Worm (Caenorhabditis elegans) whole organism, young adult: ENCODE results near the gene ZK84.2.

ENCODE experiments used
- B0019.2 ChIP-seq: fragments of 200-800 bp; sonication (Bioruptor generic); conservative IDR thresholded peaks from 2 replicates; pipeline ENCODE4 v1.3.6; 2022; ENCODE audit warnings: missing genetic modification reagents, missing genetic modification characterization, missing compliant biosample characterization
- B0336.3 ChIP-seq: fragments of 200-800 bp; sonication (Bioruptor generic); IDR thresholded peaks from 2 replicates; pipeline ENCODE4 v1.3.6; 2022; ENCODE audit warnings: missing genetic modification characterization, missing compliant biosample characterization
- C06A6.2 ChIP-seq: fragments of 200-800 bp; sonication (Bioruptor generic); conservative IDR thresholded peaks from 2 replicates; pipeline ENCODE4 v1.3.6; 2022; ENCODE audit warnings: missing genetic modification characterization, missing compliant biosample characterization
- F23B12.7 ChIP-seq: sonication (generic microtip); optimal IDR thresholded peaks from 2 replicates; lab custom pipeline; 2017; ENCODE audit warnings: missing genetic modification characterization, mild to moderate bottlenecking, missing compliant biosample characterization, antibody characterized with exemption, moderate library complexity; ENCODE audit not compliant: insufficient read depth
- K11D2.4 ChIP-seq: fragments of 200-800 bp; sonication (Bioruptor generic); IDR thresholded peaks from 2 replicates; pipeline ENCODE4 v1.3.6; 2022; ENCODE audit warnings: missing genetic modification reagents, missing genetic modification characterization, missing compliant biosample characterization
- T07F8.4 ChIP-seq: sonication (generic microtip); optimal IDR thresholded peaks from 2 replicates; lab custom pipeline; 2016; ENCODE audit warnings: mild to moderate bottlenecking, missing genetic modification characterization, moderate library complexity, missing compliant biosample characterization
- T26A5.8 ChIP-seq: sonication (generic microtip); optimal IDR thresholded peaks from 2 replicates; lab custom pipeline; 2016; ENCODE audit warnings: missing genetic modification characterization, missing compliant biosample characterization
- ama-1 ChIP-seq, 3 experiments: fragments of 150-350 bp in 1 of 3; sonication (generic microtip) in 2 of 3; optimal IDR thresholded peaks; 2 replicates each; lab custom pipeline; 2014 to 2018; ENCODE audit warnings: missing biosample characterization in 2 of 3, missing genetic modification characterization in 2 of 3, missing genetic modification reagents in 2 of 3
- aptf-3 ChIP-seq: fragments of 200-800 bp; sonication (Bioruptor generic); IDR thresholded peaks from 2 replicates; pipeline ENCODE4 v1.3.6; 2022; ENCODE audit warnings: missing genetic modification characterization, missing compliant biosample characterization
- atf-7 ChIP-seq: sonication (generic microtip); optimal IDR thresholded peaks from 2 replicates; lab custom pipeline; 2017; ENCODE audit warnings: mild to moderate bottlenecking, missing genetic modification characterization, missing compliant biosample characterization
- attf-5 ChIP-seq: fragments of 200-800 bp; sonication (Bioruptor generic); optimal IDR thresholded peaks from 2 replicates; lab custom pipeline; 2018; ENCODE audit warnings: mild to moderate bottlenecking, missing genetic modification characterization, missing compliant biosample characterization
- bed-2 ChIP-seq: fragments of 200-800 bp; sonication (Bioruptor generic); IDR thresholded peaks from 2 replicates; pipeline ENCODE4 v1.3.6; 2022; ENCODE audit warnings: missing genetic modification reagents, missing genetic modification characterization, missing compliant biosample characterization
- cebp-1 ChIP-seq, 2 experiments: fragments of 200-800 bp in 1 of 2; sonication (Bioruptor generic) in 1 of 2; sonication (generic microtip) in 1 of 2; IDR thresholded peaks in 1 of 2; optimal IDR thresholded peaks in 1 of 2; 2 replicates each; pipeline versions ENCODE4 v1.3.6 to Lab custom; 2017 to 2022; ENCODE audit warnings: missing compliant biosample characterization in 2 of 2, missing genetic modification characterization in 2 of 2, mild to moderate bottlenecking in 1 of 2, missing genetic modification reagents in 1 of 2, moderate library complexity in 1 of 2
- cebp-2 ChIP-seq: fragments of 200-800 bp; sonication (Bioruptor generic); IDR thresholded peaks from 2 replicates; pipeline ENCODE4 v1.3.6; 2022; ENCODE audit warnings: missing genetic modification characterization, missing compliant biosample characterization
- ceh-40 ChIP-seq: fragments of 200-800 bp; sonication (Bioruptor generic); IDR thresholded peaks from 2 replicates; pipeline ENCODE4 v1.3.6; 2022; ENCODE audit warnings: missing genetic modification characterization, missing compliant biosample characterization
- ceh-58 ChIP-seq: fragments of 200-800 bp; sonication (Bioruptor generic); IDR thresholded peaks from 2 replicates; pipeline ENCODE4 v1.3.6; 2022; ENCODE audit warnings: missing genetic modification characterization, missing compliant biosample characterization
- ceh-79 ChIP-seq: sonication (generic microtip); optimal IDR thresholded peaks from 2 replicates; lab custom pipeline; 2017; ENCODE audit warnings: mild to moderate bottlenecking, missing genetic modification characterization, missing compliant biosample characterization
- ceh-91 ChIP-seq: fragments of 200-800 bp; sonication (Bioruptor generic); IDR thresholded peaks from 2 replicates; pipeline ENCODE4 v1.3.6; 2022; ENCODE audit warnings: missing genetic modification reagents, missing genetic modification characterization, missing compliant biosample characterization
- efl-1 ChIP-seq: fragments of 150-350 bp; optimal IDR thresholded peaks from 2 replicates; lab custom pipeline; 2014; ENCODE audit warnings: missing biosample characterization, missing genetic modification reagents, missing genetic modification characterization
- ets-4 ChIP-seq: fragments of 200-800 bp; sonication (Bioruptor generic); optimal IDR thresholded peaks from 2 replicates; lab custom pipeline; 2018; ENCODE audit warnings: mild to moderate bottlenecking, missing genetic modification characterization, missing compliant biosample characterization
- hsf-1 ChIP-seq: fragments of 200-800 bp; sonication (Bioruptor generic); IDR thresholded peaks from 2 replicates; pipeline ENCODE4 v1.3.6; 2022; ENCODE audit warnings: missing genetic modification reagents, missing genetic modification characterization, missing compliant biosample characterization
- let-607 ChIP-seq, 2 experiments: fragments of 200-800 bp in 1 of 2; sonication (Bioruptor generic) in 1 of 2; sonication (generic microtip) in 1 of 2; optimal IDR thresholded peaks; 2 replicates each; lab custom pipeline; 2016 to 2018; ENCODE audit warnings: mild to moderate bottlenecking in 2 of 2, missing compliant biosample characterization in 2 of 2, missing genetic modification characterization in 2 of 2, moderate library complexity in 2 of 2, missing genotype in 1 of 2
- lin-26 ChIP-seq: fragments of 200-800 bp; sonication (Bioruptor generic); IDR thresholded peaks from 2 replicates; pipeline ENCODE4 v1.3.6; 2022; ENCODE audit warnings: missing genetic modification reagents, missing genetic modification characterization, missing compliant biosample characterization
- lin-40 ChIP-seq: sonication (generic microtip); optimal IDR thresholded peaks from 2 replicates; lab custom pipeline; 2016; ENCODE audit warnings: missing genetic modification characterization, mild to moderate bottlenecking, missing compliant biosample characterization, missing genotype, missing genetic modification reagents
- lsy-27 ChIP-seq: sonication (generic microtip); optimal IDR thresholded peaks from 2 replicates; lab custom pipeline; 2017; ENCODE audit warnings: missing genetic modification characterization, mild to moderate bottlenecking, missing compliant biosample characterization, antibody characterized with exemption, missing genotype, borderline replicate concordance; ENCODE audit not compliant: insufficient read depth
- madf-8 ChIP-seq: fragments of 200-800 bp; sonication (Bioruptor generic); conservative IDR thresholded peaks from 2 replicates; pipeline ENCODE4 v1.3.6; 2022; ENCODE audit warnings: missing genetic modification reagents, missing genetic modification characterization, missing compliant biosample characterization
- nfya-1 ChIP-seq: sonication (generic microtip); optimal IDR thresholded peaks from 2 replicates; lab custom pipeline; 2017; ENCODE audit warnings: antibody characterized with exemption, missing compliant biosample characterization, missing genetic modification characterization, borderline replicate concordance; ENCODE audit not compliant: insufficient read depth
- nhr-179 ChIP-seq: sonication (generic microtip); optimal IDR thresholded peaks from 2 replicates; lab custom pipeline; 2016; ENCODE audit warnings: mild to moderate bottlenecking, missing genetic modification characterization, missing compliant biosample characterization
- nhr-90 ChIP-seq: sonication (generic microtip); optimal IDR thresholded peaks from 2 replicates; lab custom pipeline; 2016; ENCODE audit warnings: missing genotype, mild to moderate bottlenecking, missing genetic modification characterization, missing compliant biosample characterization
- snpc-4 ChIP-seq, 5 experiments: fragments of 150-350 bp in 1 of 5; sonication (generic microtip) in 4 of 5; optimal IDR thresholded peaks; 2 replicates each; lab custom pipeline; 2014 to 2018; ENCODE audit warnings: missing genetic modification characterization in 5 of 5, missing biosample characterization in 3 of 5, antibody characterized with exemption in 2 of 5, mild to moderate bottlenecking in 2 of 5, missing compliant biosample characterization in 2 of 5, missing genotype in 2 of 5, moderate library complexity in 2 of 5, missing genetic modification reagents in 1 of 5
- tbp1 ChIP-seq: fragments of 200-800 bp; sonication (Bioruptor generic); optimal IDR thresholded peaks from 2 replicates; lab custom pipeline; 2018; ENCODE audit warnings: mild to moderate bottlenecking, missing genetic modification characterization, missing compliant biosample characterization
- unc-130 ChIP-seq: sonication (generic microtip); optimal IDR thresholded peaks from 2 replicates; lab custom pipeline; 2016; ENCODE audit warnings: missing genetic modification reagents, missing genetic modification characterization, missing compliant biosample characterization
- xnd-1 ChIP-seq: sonication (generic microtip); optimal IDR thresholded peaks from 2 replicates; lab custom pipeline; 2016; ENCODE audit warnings: missing genotype, missing genetic modification reagents, missing genetic modification characterization, missing compliant biosample characterization
- ztf-28 ChIP-seq: fragments of 200-800 bp; sonication (Bioruptor generic); IDR thresholded peaks from 2 replicates; pipeline ENCODE4 v1.3.6; 2022; ENCODE audit warnings: missing genetic modification reagents, missing genetic modification characterization, missing compliant biosample characterization
- ztf-6 ChIP-seq: fragments of 200-800 bp; sonication (Bioruptor generic); IDR thresholded peaks from 2 replicates; pipeline ENCODE4 v1.3.6; 2022; ENCODE audit warnings: missing genetic modification reagents, missing genetic modification characterization, missing compliant biosample characterization

The ZK84.2 gene

DNA sequence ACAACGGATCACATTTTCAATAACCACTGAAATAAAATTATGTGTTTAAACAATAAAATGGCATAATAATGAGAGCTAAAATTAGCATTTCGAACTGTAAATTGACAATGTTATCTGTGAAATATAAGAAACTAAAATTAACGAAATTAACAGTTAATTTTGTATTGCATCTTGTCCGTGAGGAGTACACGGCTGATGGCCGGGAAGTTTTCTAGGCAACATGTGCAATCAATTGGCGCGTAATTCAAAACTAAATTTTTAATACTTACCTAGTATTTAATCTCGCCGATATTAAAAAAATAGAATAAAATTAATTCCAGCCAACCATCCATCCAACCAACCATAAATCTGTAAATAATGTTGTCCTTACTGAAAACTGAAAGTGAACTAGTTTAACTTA lies 47.3 kb downstream of the ZK84.2 start (continued):
- peak; percentile 69 for TF ChIP-seq unc-130 (GFP tag; lab: Kevin White, UChicago)
- no peak for TF ChIP-seq xnd-1
- TF ChIP-seq ceh-58: no peak
- no peak for TF ChIP-seq ceh-91 (GFP tag; lab: Robert Waterston, UW)
- TF ChIP-seq C06A6.2 (GFP tag; lab: Robert Waterston, UW): no peak
- TF ChIP-seq aptf-3 (GFP tag; lab: Robert Waterston, UW): no peak
- TF ChIP-seq atf-7 (tag; lab: Kevin White, UChicago): no peak
- TF ChIP-seq nfya-1 (tag; lab: Kevin White, UChicago): no peak
- no peak for TF ChIP-seq lin-40 (tag; lab: Kevin White, UChicago)
- TF ChIP-seq let-607 (tag; optimal IDR thresholded peaks at IDR 0.05; lab: Kevin White, UChicago): peak in 1 of 2 experiments; percentile 72
- TF ChIP-seq lsy-27 (tag; lab: Kevin White, UChicago): no peak
- TF ChIP-seq B0019.2 (GFP tag; lab: Robert Waterston, UW): no peak
- peak; percentile 58 for TF ChIP-seq efl-1 (GFP tag; lab: Kevin White, UChicago)
- TF ChIP-seq T26A5.8 (tag; lab: Kevin White, UChicago): no peak
- TF ChIP-seq ceh-79: no peak
- 0 out of 2 replicates have a peak, but pooled peaks have one; percentile 11 for TF ChIP-seq ztf-28 (GFP tag; lab: Robert Waterston, UW)
- no peak for TF ChIP-seq B0336.3 (GFP tag; lab: Robert Waterston, UW)
- TF ChIP-seq cebp-1 (GFP tag; IDR thresholded peaks at IDR 0.05; lab: Robert Waterston, UW): no peak
- TF ChIP-seq cebp-1 (tag; optimal IDR thresholded peaks at IDR 0.05; lab: Kevin White, UChicago): no peak
- TF ChIP-seq bed-2 (GFP tag; lab: Robert Waterston, UW): peak; percentile 53; the same call in 1 of the 2 replicates
- no peak for TF ChIP-seq snpc-4 (GFP tag; optimal IDR thresholded peaks at IDR 0.05; lab: Kevin White, UChicago)
- TF ChIP-seq snpc-4 (tag; optimal IDR thresholded peaks at IDR 0.05; lab: Kevin White, UChicago): peak in 2 of 4 experiments; percentile 33 to 60
- no peak for TF ChIP-seq ama-1 (optimal IDR thresholded peaks at IDR 0.05; lab: Kevin White, UChicago)
- TF ChIP-seq ama-1 (GFP tag; optimal IDR thresholded peaks at IDR 0.05; lab: Kevin White, UChicago): no peak
- no peak for TF ChIP-seq hsf-1 (GFP tag; lab: Robert Waterston, UW)
- no peak for TF ChIP-seq T07F8.4 (tag; lab: Kevin White, UChicago)
- no peak for TF ChIP-seq tbp1 (GFP tag; lab: Kevin White, UChicago)
- TF ChIP-seq K11D2.4 (GFP tag; lab: Robert Waterston, UW): 0 out of 2 replicates have a peak, but pooled peaks have one; percentile 18
- TF ChIP-seq attf-5 (GFP tag; lab: Kevin White, UChicago): no peak
- TF ChIP-seq ceh-40 (GFP tag; lab: Robert Waterston, UW): no peak
- TF ChIP-seq cebp-2 (GFP tag; lab: Robert Waterston, UW): no peak
- no peak for TF ChIP-seq lin-26 (GFP tag; lab: Robert Waterston, UW)
- TF ChIP-seq nhr-90 (tag; lab: Kevin White, UChicago): no peak
- no peak for TF ChIP-seq nhr-179 (tag; lab: Kevin White, UChicago)
- TF ChIP-seq ets-4 (GFP tag; lab: Kevin White, UChicago): no peak
- peak; percentile 22; the same call in 1 of the 2 replicates for TF ChIP-seq madf-8
- no peak for TF ChIP-seq F23B12.7 (tag; lab: Kevin White, UChicago)
- no peak for TF ChIP-seq ztf-6 (GFP tag; lab: Robert Waterston, UW)
